Fruit fly (Drosophila melanogaster): Measurements from ENCODE around the gene GstZ2.

DNA sequence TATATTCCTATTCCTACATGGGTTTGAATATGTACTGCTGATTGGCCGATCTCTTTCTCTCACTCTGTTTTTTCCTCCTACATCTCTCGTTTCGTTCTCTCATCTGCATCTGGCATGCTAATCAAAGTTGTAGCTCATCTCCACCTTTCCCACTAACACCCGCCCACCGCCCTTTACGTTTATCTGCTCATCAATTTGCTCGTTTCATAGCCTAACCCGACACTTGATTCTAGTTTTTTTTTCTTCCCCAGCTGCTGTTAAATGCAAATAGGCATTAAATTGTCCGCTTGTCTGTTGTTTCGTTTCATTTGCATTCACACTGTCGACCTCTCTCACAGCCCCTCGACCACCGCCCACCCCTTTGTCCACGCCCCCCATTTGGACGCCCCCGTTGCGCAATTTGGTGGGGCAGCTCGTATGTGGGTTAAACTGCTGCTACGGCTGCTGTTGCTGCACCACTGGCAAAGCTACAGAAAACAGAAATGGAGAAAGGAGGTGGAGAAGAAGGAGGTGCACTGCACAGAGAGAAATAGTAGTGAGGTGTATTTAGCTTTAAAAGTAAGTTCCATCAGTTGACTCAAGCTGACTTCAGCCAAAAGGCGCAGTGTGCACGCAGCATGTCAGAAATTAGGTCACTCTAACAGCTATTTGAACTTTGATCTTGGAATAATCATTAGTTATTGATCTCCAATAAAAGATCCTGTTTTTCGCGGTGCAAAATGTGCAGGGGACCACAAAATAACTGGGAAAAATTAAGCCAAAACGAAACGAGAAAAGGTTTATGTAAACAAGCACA is 39.8 kb downstream of the GstZ2 start:
- TF ChIP-seq CG16779 (tag; optimal IDR thresholded peaks at IDR 0.05) (no peak), fd59A (GFP tag; optimal IDR thresholded peaks at IDR 0.05) (no peak), CG8119 (GFP tag; IDR thresholded peaks at IDR 0.05) (peak; percentile 71), CG1621 (tag; optimal IDR thresholded peaks at IDR 0.05) (no peak), Lpt (GFP tag; optimal IDR thresholded peaks at IDR 0.05) (no peak)

Measured in whole organism, prepupa.